Worm (Caenorhabditis elegans): Measurements from ENCODE around the gene best-20.

DNA sequence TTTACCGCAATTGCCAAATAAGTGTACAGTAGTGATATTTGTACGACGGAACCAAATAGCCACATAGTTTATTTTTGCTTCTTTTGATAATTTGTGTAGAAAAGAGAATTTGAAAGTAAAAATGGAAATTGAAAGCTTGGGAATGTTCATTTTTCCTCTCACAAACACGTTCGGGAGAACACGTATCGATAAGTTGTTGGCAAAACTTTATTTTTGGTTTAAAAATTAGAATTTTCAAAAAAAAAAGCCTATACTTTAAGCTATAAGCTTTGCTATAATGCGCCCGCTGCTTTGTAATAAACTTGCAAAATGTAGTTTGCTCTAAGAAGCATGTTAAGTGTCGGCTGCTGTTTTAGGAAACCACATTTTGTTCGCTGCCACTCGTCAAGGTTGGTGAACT, 666 bp upstream of the best-20 start, which contains the start of gene Y37E11AR.7:
- TF ChIP-seq him-1 (tag; optimal IDR thresholded peaks at IDR 0.05) (no peak), dao-5 (tag; optimal IDR thresholded peaks at IDR 0.05) (no peak), W03F9.2 (tag; optimal IDR thresholded peaks at IDR 0.05) (no peak)

Data from whole organism, L4/young adult.